Worm (Caenorhabditis elegans): ENCODE results near the gene T07E3.2.

The T07E3.2 gene

ce11 chrIII:6903056-6903977, 3.2 kb upstream of the T07E3.2 start, which contains the start of the genes brc-2 and T07E3.3:
Gene brc-2, minus strand, starts transcription at chrIII:6903106.
Gene T07E3.3, plus strand, starts transcription at chrIII:6903877.
- TF ChIP-seq ama-1 (optimal IDR thresholded peaks at IDR 0.05) (no peak), hnd-1 (tag; optimal IDR thresholded peaks at IDR 0.05) (no peak), aly-1 (tag; optimal IDR thresholded peaks at IDR 0.05) (no peak), pes-1 (GFP tag; IDR thresholded peaks at IDR 0.05) (no peak), tbx-37 (GFP tag; conservative IDR thresholded peaks at IDR 0.05) (no peak), B0310.2 (tag; optimal IDR thresholded peaks at IDR 0.05) (no peak), F13C5.2 (tag; optimal IDR thresholded peaks at IDR 0.05) (no peak), ceh-36 (tag; optimal IDR thresholded peaks at IDR 0.05) (no peak), ceh-13 (GFP tag; optimal IDR thresholded peaks at IDR 0.05) (no peak), hmbx-1 (tag; optimal IDR thresholded peaks at IDR 0.05) (no peak), tra-4 (tag; optimal IDR thresholded peaks at IDR 0.05) (no peak), flt-1 (GFP tag; IDR thresholded peaks at IDR 0.05) (no peak), hmg-4 (GFP tag; optimal IDR thresholded peaks at IDR 0.05) (no peak), sea-1 (GFP tag; conservative IDR thresholded peaks at IDR 0.05) (no peak), scrt-1 (GFP tag; IDR thresholded peaks at IDR 0.05) (no peak), ets-7 (tag; optimal IDR thresholded peaks at IDR 0.05) (no peak), tbx-11 (GFP tag; IDR thresholded peaks at IDR 0.05) (no peak)

- no peak for TF ChIP-seq tbx-37 (GFP tag; conservative IDR thresholded peaks at IDR 0.05)
- TF ChIP-seq ama-1 (optimal IDR thresholded peaks at IDR 0.05) = no peak
- no peak for TF ChIP-seq pes-1 (GFP tag; IDR thresholded peaks at IDR 0.05)
- no peak for TF ChIP-seq ceh-36 (tag; optimal IDR thresholded peaks at IDR 0.05)
- no peak for TF ChIP-seq sea-1 (GFP tag; conservative IDR thresholded peaks at IDR 0.05)
- TF ChIP-seq flt-1 (GFP tag; IDR thresholded peaks at IDR 0.05) = no peak
- TF ChIP-seq tbx-11 (GFP tag; IDR thresholded peaks at IDR 0.05) = no peak
- TF ChIP-seq hnd-1 (tag; optimal IDR thresholded peaks at IDR 0.05) = no peak
- no peak for TF ChIP-seq scrt-1 (GFP tag; IDR thresholded peaks at IDR 0.05)
- TF ChIP-seq hmg-4 (GFP tag; optimal IDR thresholded peaks at IDR 0.05) = no peak
- no peak for TF ChIP-seq B0310.2 (tag; optimal IDR thresholded peaks at IDR 0.05)
- no peak for TF ChIP-seq hmbx-1 (tag; optimal IDR thresholded peaks at IDR 0.05)
- TF ChIP-seq ets-7 (tag; optimal IDR thresholded peaks at IDR 0.05) = no peak
- TF ChIP-seq tra-4 (tag; optimal IDR thresholded peaks at IDR 0.05) = no peak
- no peak for TF ChIP-seq aly-1 (tag; optimal IDR thresholded peaks at IDR 0.05)
- no peak for TF ChIP-seq F13C5.2 (tag; optimal IDR thresholded peaks at IDR 0.05)
- TF ChIP-seq ceh-13 (GFP tag; optimal IDR thresholded peaks at IDR 0.05) = no peak
Observed at ce11 chrIII:6904468-6904867, 2.0 kb upstream of the T07E3.2 start.

ce11 chrIII:6912381-6912780, 5.9 kb downstream of the T07E3.2 start, which contains the start of gene pdf-1:
Gene pdf-1, minus strand, starts transcription at chrIII:6912481.
- TF ChIP-seq hmbx-1 (tag; optimal IDR thresholded peaks at IDR 0.05) = no peak

- TF ChIP-seq sea-1 (GFP tag; conservative IDR thresholded peaks at IDR 0.05) (no peak), tra-4 (tag; optimal IDR thresholded peaks at IDR 0.05) (no peak), hnd-1 (tag; optimal IDR thresholded peaks at IDR 0.05) (no peak), B0310.2 (tag; optimal IDR thresholded peaks at IDR 0.05) (no peak), tbx-37 (GFP tag; conservative IDR thresholded peaks at IDR 0.05) (no peak), aly-1 (tag; optimal IDR thresholded peaks at IDR 0.05) (no peak), scrt-1 (GFP tag; IDR thresholded peaks at IDR 0.05) (no peak), tbx-11 (GFP tag; IDR thresholded peaks at IDR 0.05) (no peak), F13C5.2 (tag; optimal IDR thresholded peaks at IDR 0.05) (no peak), hmbx-1 (tag; optimal IDR thresholded peaks at IDR 0.05) (no peak), ceh-13 (GFP tag; optimal IDR thresholded peaks at IDR 0.05) (no peak), ceh-36 (tag; optimal IDR thresholded peaks at IDR 0.05) (no peak), ama-1 (optimal IDR thresholded peaks at IDR 0.05) (no peak), ets-7 (tag; optimal IDR thresholded peaks at IDR 0.05) (no peak), flt-1 (GFP tag; IDR thresholded peaks at IDR 0.05) (no peak), hmg-4 (GFP tag; optimal IDR thresholded peaks at IDR 0.05) (no peak), pes-1 (GFP tag; IDR thresholded peaks at IDR 0.05) (no peak)
Observed at ce11 chrIII:6914840-6915239, 8.3 kb downstream of the T07E3.2 start.

- TF ChIP-seq ama-1 (optimal IDR thresholded peaks at IDR 0.05) (no peak), F13C5.2 (tag; optimal IDR thresholded peaks at IDR 0.05) (no peak), ets-7 (tag; optimal IDR thresholded peaks at IDR 0.05) (no peak), ceh-36 (tag; optimal IDR thresholded peaks at IDR 0.05) (no peak), hnd-1 (tag; optimal IDR thresholded peaks at IDR 0.05) (no peak), hmbx-1 (tag; optimal IDR thresholded peaks at IDR 0.05) (no peak), sea-1 (GFP tag; conservative IDR thresholded peaks at IDR 0.05) (no peak), hmg-4 (GFP tag; optimal IDR thresholded peaks at IDR 0.05) (no peak), ceh-13 (GFP tag; optimal IDR thresholded peaks at IDR 0.05) (no peak), flt-1 (GFP tag; IDR thresholded peaks at IDR 0.05) (no peak)
Observed at ce11 chrIII:6928725-6929124, 22.2 kb downstream of the T07E3.2 start, which contains the start of gene flap-1. Gene flap-1, minus strand, starts transcription at chrIII:6928825.

ce11 chrIII:6929558-6930167, 23.2 kb downstream of the T07E3.2 start, which contains the start of gene inf-1:
Gene inf-1, plus strand, starts transcription at chrIII:6930134.
- TF ChIP-seq tra-4 (tag; optimal IDR thresholded peaks at IDR 0.05) = no peak
- TF ChIP-seq pes-1 (GFP tag; IDR thresholded peaks at IDR 0.05) = no peak
- no peak for TF ChIP-seq B0310.2 (tag; optimal IDR thresholded peaks at IDR 0.05)
- TF ChIP-seq ets-7 (tag; optimal IDR thresholded peaks at IDR 0.05) = no peak
- TF ChIP-seq F13C5.2 (tag; optimal IDR thresholded peaks at IDR 0.05) = no peak
- no peak for TF ChIP-seq hmbx-1 (tag; optimal IDR thresholded peaks at IDR 0.05)
- no peak for TF ChIP-seq ama-1 (optimal IDR thresholded peaks at IDR 0.05)
- no peak for TF ChIP-seq hnd-1 (tag; optimal IDR thresholded peaks at IDR 0.05)
- TF ChIP-seq sea-1 (GFP tag; conservative IDR thresholded peaks at IDR 0.05) = no peak
- TF ChIP-seq hmg-4 (GFP tag; optimal IDR thresholded peaks at IDR 0.05) = no peak
- TF ChIP-seq ceh-36 (tag; optimal IDR thresholded peaks at IDR 0.05) = no peak
- no peak for TF ChIP-seq tbx-11 (GFP tag; IDR thresholded peaks at IDR 0.05)
- TF ChIP-seq scrt-1 (GFP tag; IDR thresholded peaks at IDR 0.05) = no peak
- TF ChIP-seq ceh-13 (GFP tag; optimal IDR thresholded peaks at IDR 0.05) = no peak
- TF ChIP-seq tbx-37 (GFP tag; conservative IDR thresholded peaks at IDR 0.05) = no peak
- no peak for TF ChIP-seq aly-1 (tag; optimal IDR thresholded peaks at IDR 0.05)
- no peak for TF ChIP-seq flt-1 (GFP tag; IDR thresholded peaks at IDR 0.05)
